Fruit fly (Drosophila melanogaster): ENCODE results near the gene Pcp.

Gene Pcp

dm6 chr2L:7026988-7027908, 5.8 kb downstream of the Pcp start, which contains the start of the genes CG31908 and MME1 (continued):
- TF ChIP-seq sima (GFP tag; optimal IDR thresholded peaks at IDR 0.05) (no peak), CG7357 (GFP tag; IDR thresholded peaks at IDR 0.05) (no peak), CG4707 (GFP tag; optimal IDR thresholded peaks at IDR 0.05) (no peak), CG17186 (GFP tag; optimal IDR thresholded peaks at IDR 0.05) (peak; percentile 43), Elba2 (GFP tag; optimal IDR thresholded peaks at IDR 0.05) (no peak), CG2678 (tag; optimal IDR thresholded peaks at IDR 0.05) (no peak), Dll (GFP tag; IDR thresholded peaks at IDR 0.05; ENCODE audit: partially characterized antibody) (peak; percentile 88), peb (GFP tag; IDR thresholded peaks at IDR 0.05) (no peak), Dad (GFP tag; optimal IDR thresholded peaks at IDR 0.05) (peak; percentile 6), CG12071 (GFP tag; optimal IDR thresholded peaks at IDR 0.05) (no peak), Sin3A (optimal IDR thresholded peaks at IDR 0.05) (peak; percentile 71), B-H1 (GFP tag; IDR thresholded peaks at IDR 0.05) (no peak), Ada2b (GFP tag; IDR thresholded peaks at IDR 0.05) (no peak), seq (GFP tag; IDR thresholded peaks at IDR 0.05) (no peak), mam (GFP tag; optimal IDR thresholded peaks at IDR 0.05) (peak; percentile 30), da (GFP tag; optimal IDR thresholded peaks at IDR 0.05) (no peak), her (GFP tag; optimal IDR thresholded peaks at IDR 0.05) (peak; percentile 4), Hr3 (GFP tag; optimal IDR thresholded peaks at IDR 0.05) (peak; percentile 6), ara (GFP tag; IDR thresholded peaks at IDR 0.05) (no peak), CG7786 (GFP tag; optimal IDR thresholded peaks at IDR 0.05) (no peak), NK7.1 (GFP tag; optimal IDR thresholded peaks at IDR 0.05) (no peak), CG3838 (GFP tag; optimal IDR thresholded peaks at IDR 0.05) (peak; percentile 69), CG14860 (GFP tag; IDR thresholded peaks at IDR 0.05; ENCODE audit: partially characterized antibody) (peak; percentile 78), CG12391 (tag; optimal IDR thresholded peaks at IDR 0.05) (peak; percentile 24), pnt (GFP tag; optimal IDR thresholded peaks at IDR 0.05) (no peak), HLH4C (GFP tag; IDR thresholded peaks at IDR 0.05; ENCODE audit: partially characterized antibody) (peak; percentile 92), Jarid2 (GFP tag; optimal IDR thresholded peaks at IDR 0.05) (no peak), CG16779 (GFP tag; IDR thresholded peaks at IDR 0.05) (no peak), C15 (GFP tag; IDR thresholded peaks at IDR 0.05) (no peak), CG1529 (GFP tag; optimal IDR thresholded peaks at IDR 0.05) (no peak), Nf-YB (GFP tag; optimal IDR thresholded peaks at IDR 0.05) (no peak), Deaf1 (tag; optimal IDR thresholded peaks at IDR 0.05) (peak; percentile 37), ab (GFP tag; optimal IDR thresholded peaks at IDR 0.05) (no peak), CG32532 (GFP tag; IDR thresholded peaks at IDR 0.05) (peak; percentile 45; the same call in 1 of the 2 replicates), D19A (tag; optimal IDR thresholded peaks at IDR 0.05) (no peak), CG7556 (GFP tag; optimal IDR thresholded peaks at IDR 0.05) (no peak), CG13775 (GFP tag; optimal IDR thresholded peaks at IDR 0.05) (peak; percentile 41), CG11093 (GFP tag; IDR thresholded peaks at IDR 0.05) (no peak), Neu2 (GFP tag; optimal IDR thresholded peaks at IDR 0.05; ENCODE audit: borderline replicate concordance) (no peak), CG15696 (tag; optimal IDR thresholded peaks at IDR 0.05) (no peak), corto (GFP tag; optimal IDR thresholded peaks at IDR 0.05) (no peak), scrt (GFP tag; optimal IDR thresholded peaks at IDR 0.05) (no peak), bigmax (GFP tag; optimal IDR thresholded peaks at IDR 0.05) (no peak), CG8281 (tag; optimal IDR thresholded peaks at IDR 0.05) (no peak), crp (GFP tag; optimal IDR thresholded peaks at IDR 0.05) (peak in 1 of 2 experiments; percentile 86), CG15514 (GFP tag; optimal IDR thresholded peaks at IDR 0.05) (peak; percentile 27), nau (GFP tag; optimal IDR thresholded peaks at IDR 0.05) (no peak), abd-A (tag; optimal IDR thresholded peaks at IDR 0.05) (no peak), slp2 (GFP tag; optimal IDR thresholded peaks at IDR 0.05) (no peak)
